Worm (Caenorhabditis elegans): ENCODE measurements around the gene npp-19.

npp-19 gene

ce11 chrII:10804907-10805306 lies 6.6 kb upstream of the npp-19 start:
- TF ChIP-seq nfya-1 (tag; optimal IDR thresholded peaks at IDR 0.05): peak; percentile 83
- no peak for TF ChIP-seq ceh-19 (GFP tag; optimal IDR thresholded peaks at IDR 0.05)

ce11 chrII:10804442-10804841 lies 6.2 kb upstream of the npp-19 start:
- no peak for TF ChIP-seq ceh-48 (tag; optimal IDR thresholded peaks at IDR 0.05)
- peak; percentile 14 for TF ChIP-seq ceh-14 (tag; optimal IDR thresholded peaks at IDR 0.05)
- peak; percentile 8 for TF ChIP-seq unc-42 (tag; optimal IDR thresholded peaks at IDR 0.05)
- peak; percentile 61 for TF ChIP-seq lim-6 (tag; optimal IDR thresholded peaks at IDR 0.05)

ce11 chrII:10800209-10800608 lies 1.9 kb upstream of the npp-19 start:
- TF ChIP-seq ceh-30 (tag; optimal IDR thresholded peaks at IDR 0.05) (no peak), ama-1 (optimal IDR thresholded peaks at IDR 0.05) (no peak), ahr-1 (tag; optimal IDR thresholded peaks at IDR 0.05) (no peak), K02D7.2 (tag; optimal IDR thresholded peaks at IDR 0.05) (no peak), unc-42 (tag; optimal IDR thresholded peaks at IDR 0.05) (peak; percentile 27), tbx-7 (tag; optimal IDR thresholded peaks at IDR 0.05) (no peak), ceh-34 (tag; optimal IDR thresholded peaks at IDR 0.05) (no peak), ceh-14 (tag; optimal IDR thresholded peaks at IDR 0.05) (peak; percentile 10)

- TF ChIP-seq fax-1 (tag; optimal IDR thresholded peaks at IDR 0.05): no peak
- TF ChIP-seq pqm-1 (tag; optimal IDR thresholded peaks at IDR 0.05): no peak
- no peak for TF ChIP-seq pat-9 (tag; optimal IDR thresholded peaks at IDR 0.05)
- TF ChIP-seq mec-3 (tag; optimal IDR thresholded peaks at IDR 0.05; ENCODE audit: borderline replicate concordance): no peak
- no peak for TF ChIP-seq ama-1 (optimal IDR thresholded peaks at IDR 0.05)
- no peak for TF ChIP-seq F13H6.1 (tag; optimal IDR thresholded peaks at IDR 0.05)
- no peak for TF ChIP-seq ceh-9 (tag; optimal IDR thresholded peaks at IDR 0.05)
- TF ChIP-seq K02D7.2 (tag; optimal IDR thresholded peaks at IDR 0.05): no peak
- no peak for TF ChIP-seq T23F11.4 (GFP tag; optimal IDR thresholded peaks at IDR 0.05)
- no peak for TF ChIP-seq nhr-232 (tag; optimal IDR thresholded peaks at IDR 0.05)
Observed at ce11 chrII:10796194-10796593, 2.1 kb downstream of the npp-19 start, which contains the start of gene set-14. set-14 (minus strand) TSS chrII:10796294.

ce11 chrII:10793393-10793792 lies 4.9 kb downstream of the npp-19 start, which contains the start of gene vps-11:
vps-11 (minus strand) TSS chrII:10793493.
- TF ChIP-seq ceh-6 (GFP tag; optimal IDR thresholded peaks at IDR 0.05): no peak
- TF ChIP-seq zip-5 (tag; optimal IDR thresholded peaks at IDR 0.05): no peak
- no peak for TF ChIP-seq ceh-19 (GFP tag; optimal IDR thresholded peaks at IDR 0.05)
- TF ChIP-seq dve-1 (tag; optimal IDR thresholded peaks at IDR 0.05): no peak
- TF ChIP-seq pha-4 (tag; optimal IDR thresholded peaks at IDR 0.05): no peak
- TF ChIP-seq ceh-31 (tag; optimal IDR thresholded peaks at IDR 0.05): no peak
- no peak for TF ChIP-seq pat-9 (tag; optimal IDR thresholded peaks at IDR 0.05)

ce11 chrII:10792611-10793010 lies 5.7 kb downstream of the npp-19 start:
- TF ChIP-seq fkh-6 (tag; optimal IDR thresholded peaks at IDR 0.05): no peak
- TF ChIP-seq ceh-48 (tag; optimal IDR thresholded peaks at IDR 0.05): no peak
- TF ChIP-seq tbx-7 (tag; optimal IDR thresholded peaks at IDR 0.05): no peak
- TF ChIP-seq sox-2 (GFP tag; IDR thresholded peaks at IDR 0.05): no peak
- TF ChIP-seq elt-2 (tag; optimal IDR thresholded peaks at IDR 0.05): no peak
- no peak for TF ChIP-seq C38D4.7 (GFP tag; optimal IDR thresholded peaks at IDR 0.05)
- no peak for TF ChIP-seq pat-9 (tag; optimal IDR thresholded peaks at IDR 0.05)
- TF ChIP-seq C08G9.2 (tag; optimal IDR thresholded peaks at IDR 0.05): no peak
- no peak for TF ChIP-seq ets-4 (tag; optimal IDR thresholded peaks at IDR 0.05)
- TF ChIP-seq madf-2 (tag; optimal IDR thresholded peaks at IDR 0.05): no peak
- TF ChIP-seq dmd-4 (tag; optimal IDR thresholded peaks at IDR 0.05; ENCODE audit: borderline replicate concordance): no peak
- TF ChIP-seq ceh-34 (tag; optimal IDR thresholded peaks at IDR 0.05): no peak
- no peak for TF ChIP-seq ref-2 (tag; optimal IDR thresholded peaks at IDR 0.05)
- no peak for TF ChIP-seq ceh-45 (GFP tag; IDR thresholded peaks at IDR 0.05)
- no peak for TF ChIP-seq pros-1 (tag; optimal IDR thresholded peaks at IDR 0.05)
- no peak for TF ChIP-seq ceh-18 (tag; optimal IDR thresholded peaks at IDR 0.05)
- no peak for TF ChIP-seq ceh-9 (tag; optimal IDR thresholded peaks at IDR 0.05)
- TF ChIP-seq nhr-11 (tag; optimal IDR thresholded peaks at IDR 0.05): no peak
- TF ChIP-seq pha-4 (tag; optimal IDR thresholded peaks at IDR 0.05): no peak
